Fruit fly (Drosophila melanogaster): Measurements from ENCODE around the gene eIF2Bbeta.

The eIF2Bbeta gene

DNA sequence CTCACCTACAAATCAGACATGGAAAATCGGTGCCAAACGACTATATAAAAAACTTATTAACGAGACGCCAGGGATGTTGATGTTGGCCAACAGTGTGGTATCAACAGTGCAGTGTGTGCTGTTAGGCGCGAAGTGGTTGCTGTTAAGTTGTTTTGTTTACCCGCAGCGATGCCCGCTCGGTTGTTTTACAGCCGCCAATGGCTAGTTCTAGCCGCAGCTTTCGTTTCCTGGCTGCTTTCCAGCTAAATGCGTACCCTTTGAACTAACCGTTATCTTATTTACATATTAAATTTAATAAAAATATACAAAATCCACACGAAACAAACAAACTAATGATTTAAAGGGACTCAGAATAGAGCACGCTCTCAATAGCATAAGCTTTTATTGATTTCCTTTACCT lies 34.3 kb downstream of the eIF2Bbeta start, which contains the start of gene crm (continued):
- no peak for TF ChIP-seq ATbp (GFP tag; optimal IDR thresholded peaks at IDR 0.05)
- TF ChIP-seq amos (GFP tag; IDR thresholded peaks at IDR 0.05; ENCODE audit: partially characterized antibody): no peak
- no peak for TF ChIP-seq btn (GFP tag; optimal IDR thresholded peaks at IDR 0.05)
- TF ChIP-seq CG10543 (GFP tag; optimal IDR thresholded peaks at IDR 0.05): no peak

DNA sequence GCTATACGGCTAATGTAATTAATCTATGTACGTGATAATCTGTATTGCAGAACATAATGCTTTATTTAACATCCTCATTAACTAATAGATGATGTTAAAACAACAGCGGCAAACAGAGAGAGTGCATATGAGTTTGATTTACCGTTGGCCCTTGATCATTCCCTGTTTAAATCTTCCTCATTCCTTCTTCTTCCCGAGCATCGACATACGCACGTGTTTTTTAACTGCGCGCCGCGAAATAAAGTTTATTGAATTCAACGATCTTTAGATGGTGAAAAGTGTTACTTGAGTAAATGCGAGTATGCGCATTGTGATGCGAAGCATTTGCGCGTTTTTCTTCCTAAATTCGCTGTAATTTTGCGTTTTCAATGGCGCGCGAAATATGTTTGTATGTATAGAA lies 35.7 kb downstream of the eIF2Bbeta start, which contains the start of gene kirre:
TSS of gene kirre (plus strand) at position 301 of the 400 bp plus-strand sequence.
- no peak for TF ChIP-seq Atf-2 (GFP tag; optimal IDR thresholded peaks at IDR 0.05)
- no peak for TF ChIP-seq CG17912 (GFP tag; optimal IDR thresholded peaks at IDR 0.05)
- TF ChIP-seq Gug (GFP tag; IDR thresholded peaks at IDR 0.05): no peak
- TF ChIP-seq CG1832 (GFP tag; optimal IDR thresholded peaks at IDR 0.05): no peak
- no peak for TF ChIP-seq HLH4C (GFP tag; IDR thresholded peaks at IDR 0.05; ENCODE audit: partially characterized antibody)
- no peak for TF ChIP-seq pan (optimal IDR thresholded peaks at IDR 0.05)
- no peak for TF ChIP-seq pan (GFP tag; optimal IDR thresholded peaks at IDR 0.05 in 1 of 2, IDR thresholded peaks at IDR 0.05 in 1 of 2)
- no peak for TF ChIP-seq CG10654 (GFP tag; optimal IDR thresholded peaks at IDR 0.05)
- no peak for TF ChIP-seq so (GFP tag; IDR thresholded peaks at IDR 0.05)
- no peak for TF ChIP-seq odd (GFP tag; optimal IDR thresholded peaks at IDR 0.05)
- no peak for TF ChIP-seq prd (optimal IDR thresholded peaks at IDR 0.05)
- TF ChIP-seq prd (GFP tag; IDR thresholded peaks at IDR 0.05): no peak
- TF ChIP-seq CG12391 (tag; optimal IDR thresholded peaks at IDR 0.05): no peak
- TF ChIP-seq Bdp1 (GFP tag; optimal IDR thresholded peaks at IDR 0.05): no peak
- TF ChIP-seq CG2678 (tag; optimal IDR thresholded peaks at IDR 0.05): no peak

DNA sequence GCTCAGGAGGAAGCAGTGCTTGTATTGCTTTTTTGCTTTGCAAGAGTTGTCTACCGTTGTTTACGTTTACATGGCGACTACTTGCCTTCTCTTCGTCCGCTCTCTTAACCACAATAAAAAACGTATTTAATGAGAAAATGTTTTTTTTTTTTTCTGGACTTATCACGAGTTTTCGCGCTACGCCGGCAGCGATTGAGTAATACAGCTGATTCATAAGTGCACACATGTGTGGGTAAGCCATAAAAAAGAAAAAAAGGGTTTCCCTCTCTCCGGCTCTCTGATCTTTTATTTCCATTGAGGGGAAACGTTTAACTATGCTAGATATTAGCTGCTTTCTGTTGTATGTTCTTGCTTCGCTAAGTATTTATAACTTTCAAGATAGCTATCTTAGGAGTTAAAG lies 37.7 kb downstream of the eIF2Bbeta start:
- TF ChIP-seq ind (GFP tag; optimal IDR thresholded peaks at IDR 0.05) (no peak), CG7928 (GFP tag; optimal IDR thresholded peaks at IDR 0.05) (no peak), corto (GFP tag; optimal IDR thresholded peaks at IDR 0.05) (no peak), Eip74EF (GFP tag; optimal IDR thresholded peaks at IDR 0.05) (no peak), CG33213 (GFP tag; optimal IDR thresholded peaks at IDR 0.05) (no peak), cg (GFP tag; optimal IDR thresholded peaks at IDR 0.05) (peak; percentile 11), exex (tag; optimal IDR thresholded peaks at IDR 0.05) (peak; percentile 47), bsh (GFP tag; optimal IDR thresholded peaks at IDR 0.05) (peak in 1 of 2 experiments; percentile 48), Pdp1 (GFP tag; optimal IDR thresholded peaks at IDR 0.05) (peak in 1 of 2 experiments; percentile 82), CG12071 (GFP tag; optimal IDR thresholded peaks at IDR 0.05) (no peak), fd64A (GFP tag; optimal IDR thresholded peaks at IDR 0.05) (no peak), Mes4 (GFP tag; optimal IDR thresholded peaks at IDR 0.05) (no peak), ERR (GFP tag; optimal IDR thresholded peaks at IDR 0.05) (no peak), Dip3 (GFP tag; optimal IDR thresholded peaks at IDR 0.05) (no peak), psq (GFP tag; optimal IDR thresholded peaks at IDR 0.05) (no peak), Aef1 (GFP tag; IDR thresholded peaks at IDR 0.05) (no peak), gcm (GFP tag; optimal IDR thresholded peaks at IDR 0.05) (no peak), Lpt (GFP tag; optimal IDR thresholded peaks at IDR 0.05) (no peak), Deaf1 (tag; optimal IDR thresholded peaks at IDR 0.05) (no peak), NC2β (GFP tag; optimal IDR thresholded peaks at IDR 0.05) (no peak), CG31441 (GFP tag; IDR thresholded peaks at IDR 0.05) (no peak), CG7839 (tag; optimal IDR thresholded peaks at IDR 0.05) (no peak), BEAF-32 (GFP tag; optimal IDR thresholded peaks at IDR 0.05) (no peak), CG2120 (GFP tag; optimal IDR thresholded peaks at IDR 0.05) (no peak), CG1529 (GFP tag; optimal IDR thresholded peaks at IDR 0.05) (no peak), CG17359 (tag; optimal IDR thresholded peaks at IDR 0.05) (peak; percentile 65), CG11696 (GFP tag; IDR thresholded peaks at IDR 0.05) (no peak), CG13624 (GFP tag; optimal IDR thresholded peaks at IDR 0.05) (no peak), slp2 (GFP tag; optimal IDR thresholded peaks at IDR 0.05) (no peak), CG1024 (GFP tag; IDR thresholded peaks at IDR 0.05) (no peak), CG34376 (GFP tag; optimal IDR thresholded peaks at IDR 0.05) (peak; percentile 13)
